Worm (Caenorhabditis elegans) whole organism, midembryonic: Measurements from ENCODE around the gene M02B7.2.

Experiments used
- cog-1 ChIP-seq: sonication (generic microtip); optimal IDR thresholded peaks from 2 replicates; lab custom pipeline; 2016; ENCODE audit warnings: missing genetic modification characterization, missing compliant biosample characterization
- flt-1 ChIP-seq: fragments of 200-800 bp; sonication (Bioruptor generic); IDR thresholded peaks from 2 replicates; pipeline ENCODE4 v1.3.6; 2022; ENCODE audit warnings: missing genetic modification characterization, missing compliant biosample characterization
- tab-1 ChIP-seq: fragments of 200-800 bp; sonication (Bioruptor generic); IDR thresholded peaks from 2 replicates; pipeline ENCODE4 v1.3.6; 2022; ENCODE audit warnings: missing genetic modification characterization, missing compliant biosample characterization

DNA sequence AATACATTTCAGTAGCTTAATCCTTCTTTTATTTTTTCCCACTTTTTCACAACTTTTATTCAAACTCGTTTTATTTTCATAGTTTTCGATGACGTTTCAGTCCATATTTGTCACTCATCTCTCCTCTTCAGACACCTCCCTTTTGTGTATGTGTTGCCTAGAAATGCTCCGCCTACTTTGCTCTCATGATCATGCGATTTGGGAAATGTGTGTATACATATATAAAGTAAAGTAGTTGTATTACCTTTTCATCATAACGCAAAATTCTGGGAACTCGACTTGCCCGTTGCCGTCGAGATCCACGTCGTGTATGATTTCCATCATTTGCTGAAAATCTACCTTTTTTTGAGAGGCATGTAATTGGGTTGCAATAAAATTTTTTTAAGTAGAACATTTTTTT lies 28.7 kb downstream of the M02B7.2 start:
- TF ChIP-seq tab-1 (GFP tag; lab: Robert Waterston, UW) (no peak), flt-1 (no peak), cog-1 (tag; lab: Kevin White, UChicago) (no peak)
